Fruit fly (Drosophila melanogaster) whole organism, embryonic: Measurements from ENCODE around the gene CG14984.
A peak's percentile ranks its signal among the peaks of the same experiment; 100 is the strongest.

Experiments
- CG16779 ChIP-seq: fragments of 200-800 bp; sonication (Bioruptor generic); IDR thresholded peaks from 2 replicates; pipeline ENCODE4 v1.3.6; 2022; ENCODE audit warnings: missing biosample characterization, missing genetic modification characterization
- CG18262 ChIP-seq: fragments of 200-800 bp; optimal IDR thresholded peaks from 3 replicates; lab custom pipeline; 2019; ENCODE audit warnings: missing biosample characterization, mild to moderate bottlenecking, missing genetic modification characterization, moderate library complexity
- D19A ChIP-seq: fragments of 200-800 bp; optimal IDR thresholded peaks from 3 replicates; lab custom pipeline; 2019; ENCODE audit warnings: missing biosample characterization, mild to moderate bottlenecking, missing genetic modification characterization, moderate library complexity
- Hr39 ChIP-seq: fragments of >200 bp; optimal IDR thresholded peaks from 2 replicates; lab custom pipeline; 2017
- dati ChIP-seq: fragments of 200-800 bp; sonication (Bioruptor generic); IDR thresholded peaks from 2 replicates; pipeline ENCODE4 v1.3.6; 2022; ENCODE audit warnings: missing biosample characterization, missing genetic modification characterization
- dysf ChIP-seq: fragments of 200-800 bp; sonication (Bioruptor generic); IDR thresholded peaks from 3 replicates; pipeline ENCODE4 v1.3.6; 2022; ENCODE audit warnings: missing biosample characterization, missing genetic modification characterization
- ftz-f1 ChIP-seq: fragments of 200-800 bp; sonication (Bioruptor generic); optimal IDR thresholded peaks from 2 replicates; lab custom pipeline; 2016; ENCODE audit warnings: missing biosample characterization, missing genetic modification characterization
- h ChIP-seq: fragments of >200 bp; optimal IDR thresholded peaks from 2 replicates; lab custom pipeline; 2017
- lab ChIP-seq: fragments of 200-800 bp; sonication (Bioruptor generic); optimal IDR thresholded peaks from 3 replicates; lab custom pipeline; 2017; ENCODE audit warnings: missing biosample characterization, missing genetic modification characterization, mild to moderate bottlenecking, moderate library complexity, missing genetic modification reagents
- p53 ChIP-seq: fragments of 200-800 bp; sonication (Bioruptor generic); optimal IDR thresholded peaks from 2 replicates; lab custom pipeline; 2016; ENCODE audit warnings: missing biosample characterization, missing genetic modification characterization
- pzg ChIP-seq: fragments of 200-800 bp; sonication (Bioruptor generic); optimal IDR thresholded peaks from 3 replicates; lab custom pipeline; 2018; ENCODE audit warnings: missing biosample characterization, mild to moderate bottlenecking, missing genetic modification characterization, moderate library complexity
- unpg ChIP-seq: fragments of 200-800 bp; sonication (Bioruptor generic); optimal IDR thresholded peaks from 3 replicates; lab custom pipeline; 2018; ENCODE audit warnings: missing biosample characterization, mild to moderate bottlenecking, missing genetic modification characterization, moderate library complexity

DNA sequence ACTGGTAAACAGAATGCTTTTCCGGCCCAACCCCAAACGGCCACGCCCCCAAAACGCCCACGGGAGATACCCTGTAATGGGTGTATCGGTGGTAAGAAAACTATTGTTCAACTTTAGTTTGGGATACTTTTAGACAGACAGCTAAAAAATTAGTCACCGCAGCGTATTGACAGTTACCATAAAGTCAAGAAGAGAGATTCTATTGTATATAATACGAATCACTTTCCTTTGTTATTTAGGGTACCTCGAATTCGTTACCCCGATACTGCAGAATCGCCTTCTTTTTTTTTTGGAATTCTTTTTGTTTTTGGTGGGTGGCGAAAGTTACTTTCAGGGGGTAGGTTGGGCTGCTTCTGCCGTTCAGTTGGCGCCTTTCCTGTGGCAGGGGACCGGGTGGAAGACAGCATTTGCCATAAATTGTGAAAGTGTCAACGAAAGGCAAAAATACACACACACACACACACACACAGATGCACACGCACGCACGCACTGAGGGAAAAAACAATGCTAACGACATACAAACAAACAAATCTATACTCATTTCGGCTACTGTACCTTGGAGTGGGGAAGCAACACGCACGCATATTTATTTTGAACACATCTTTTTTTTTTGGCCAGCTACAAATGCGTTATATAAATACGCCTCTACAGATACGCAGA is 18.2 kb upstream of the CG14984 start:
- TF ChIP-seq D19A, result peak; percentile 31
- no peak for TF ChIP-seq ftz-f1 (GFP tag; lab: Kevin White, UChicago)
- TF ChIP-seq CG18262, result peak; percentile 31
- no peak for TF ChIP-seq h (lab: Kevin White, UChicago)
- no peak for TF ChIP-seq p53
- peak; percentile 64; the same call in 2 of the 3 replicates for TF ChIP-seq dysf
- peak; percentile 77 for TF ChIP-seq lab (GFP tag; lab: Kevin White, UChicago)
- no peak for TF ChIP-seq CG16779
- peak; percentile 26 for TF ChIP-seq unpg
- TF ChIP-seq Hr39 (lab: Kevin White, UChicago), result no peak
- TF ChIP-seq pzg, result no peak
- TF ChIP-seq dati (GFP tag; lab: Robert Waterston, UW), result no peak
